Worm (Caenorhabditis elegans) whole organism, L4 larva: ENCODE data around the gene T24E12.10.

Experiments
- F26F4.8 ChIP-seq: fragments of 200-800 bp; sonication (Bioruptor generic); conservative IDR thresholded peaks from 2 replicates; pipeline ENCODE4 v1.3.6; 2022; ENCODE audit warnings: missing genetic modification characterization, missing compliant biosample characterization
- aly-2 ChIP-seq: sonication (generic microtip); optimal IDR thresholded peaks from 2 replicates; lab custom pipeline; 2018; ENCODE audit warnings: missing biosample characterization, missing genetic modification characterization
- ama-1 ChIP-seq: fragments of 150-350 bp; optimal IDR thresholded peaks from 2 replicates; lab custom pipeline; 2014; ENCODE audit warnings: inconsistent platforms, mixed read lengths
- ceh-28 ChIP-seq: fragments of 150-350 bp; optimal IDR thresholded peaks from 2 replicates; lab custom pipeline; 2014; ENCODE audit warnings: missing biosample characterization, missing genetic modification reagents, missing genetic modification characterization
- ceh-62 ChIP-seq: sonication (generic microtip); optimal IDR thresholded peaks from 2 replicates; lab custom pipeline; 2017; ENCODE audit warnings: missing biosample characterization, missing genetic modification characterization
- dpl-1 ChIP-seq: fragments of 150-350 bp; optimal IDR thresholded peaks from 2 replicates; lab custom pipeline; 2014; ENCODE audit warnings: missing biosample characterization, missing genetic modification reagents, missing genetic modification characterization
- lin-13 ChIP-seq: fragments of 150-350 bp; optimal IDR thresholded peaks from 2 replicates; lab custom pipeline; 2014; ENCODE audit warnings: missing biosample characterization, missing genetic modification reagents, missing genetic modification characterization
- mdl-1 ChIP-seq, 2 experiments: fragments of 150-350 bp in 1 of 2; sonication (generic microtip) in 1 of 2; optimal IDR thresholded peaks; 2 replicates each; lab custom pipeline; 2014 to 2017; ENCODE audit warnings: missing biosample characterization in 2 of 2, missing genetic modification characterization in 2 of 2
- nhr-25 ChIP-seq: sonication (generic microtip); optimal IDR thresholded peaks from 2 replicates; lab custom pipeline; 2017; ENCODE audit warnings: missing genetic modification characterization, mild to moderate bottlenecking, missing compliant biosample characterization, antibody characterized with exemption, moderate library complexity, borderline replicate concordance; ENCODE audit not compliant: insufficient read depth
- nhr-76 ChIP-seq: fragments of 150-350 bp; optimal IDR thresholded peaks from 2 replicates; lab custom pipeline; 2014; ENCODE audit warnings: missing biosample characterization, missing genetic modification characterization
- pha-4 ChIP-seq, 2 experiments: fragments of 150-350 bp in 1 of 2; fragments of 200-800 bp in 1 of 2; sonication (Bioruptor generic) in 1 of 2; IDR thresholded peaks in 1 of 2; optimal IDR thresholded peaks in 1 of 2; 2 replicates each; pipeline versions ENCODE4 v1.3.6 to Lab custom; 2014 to 2022; ENCODE audit warnings: missing genetic modification characterization in 2 of 2, missing genetic modification reagents in 2 of 2, missing biosample characterization in 1 of 2, missing compliant biosample characterization in 1 of 2
- pqm-1 ChIP-seq: sonication (generic microtip); optimal IDR thresholded peaks from 2 replicates; lab custom pipeline; 2017; ENCODE audit warnings: missing biosample characterization, missing genetic modification characterization
- spr-1 ChIP-seq: sonication (generic microtip); optimal IDR thresholded peaks from 2 replicates; lab custom pipeline; 2016; ENCODE audit warnings: mild to moderate bottlenecking, missing genetic modification characterization, missing compliant biosample characterization
- ztf-11 ChIP-seq: fragments of 150-350 bp; optimal IDR thresholded peaks from 2 replicates; lab custom pipeline; 2014; ENCODE audit warnings: missing biosample characterization, missing genetic modification characterization

DNA sequence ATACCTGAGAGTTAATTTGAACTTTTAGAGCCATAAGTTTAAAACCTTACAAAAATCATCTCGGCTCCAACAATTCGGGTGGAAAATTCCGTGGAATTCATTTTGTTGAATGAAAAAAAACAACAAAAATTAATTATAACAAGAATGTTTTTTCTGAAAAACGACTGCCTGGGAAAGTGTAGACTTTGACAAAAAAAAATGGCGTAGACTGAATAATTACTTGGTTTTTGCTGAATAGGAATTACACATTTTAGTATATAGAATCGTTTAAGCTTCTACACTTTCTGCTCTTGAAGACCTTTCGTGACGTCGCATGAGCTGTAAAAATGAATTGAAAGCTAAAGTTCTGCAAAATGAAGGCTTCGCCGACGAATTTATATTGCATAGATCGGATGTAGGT lies 8.5 kb downstream of the T24E12.10 start, which contains the start of gene srx-112:
- TF ChIP-seq F26F4.8, result no peak
- TF ChIP-seq ceh-28, result no peak
- no peak for TF ChIP-seq pha-4 (GFP tag; IDR thresholded peaks at IDR 0.05; lab: Robert Waterston, UW)
- no peak for TF ChIP-seq pha-4 (tag; optimal IDR thresholded peaks at IDR 0.05; lab: Kevin White, UChicago)
- TF ChIP-seq lin-13 (GFP tag; lab: Kevin White, UChicago), result no peak
- no peak for TF ChIP-seq ztf-11
- no peak for TF ChIP-seq mdl-1 (tag; optimal IDR thresholded peaks at IDR 0.05; lab: Kevin White, UChicago)
- no peak for TF ChIP-seq aly-2 (tag; lab: Kevin White, UChicago)
- no peak for TF ChIP-seq nhr-25 (tag; lab: Kevin White, UChicago)
- TF ChIP-seq dpl-1 (GFP tag; lab: Kevin White, UChicago), result no peak
- TF ChIP-seq ceh-62, result no peak
- TF ChIP-seq spr-1 (tag; lab: Kevin White, UChicago), result no peak
- no peak for TF ChIP-seq nhr-76
- TF ChIP-seq pqm-1 (tag; lab: Kevin White, UChicago), result no peak
- no peak for TF ChIP-seq ama-1 (lab: Kevin White, UChicago)
